Worm (Caenorhabditis elegans): ENCODE measurements around the gene irg-2.
A peak's percentile ranks its signal among the peaks of the same experiment; 100 is the strongest.

irg-2 gene

DNA sequence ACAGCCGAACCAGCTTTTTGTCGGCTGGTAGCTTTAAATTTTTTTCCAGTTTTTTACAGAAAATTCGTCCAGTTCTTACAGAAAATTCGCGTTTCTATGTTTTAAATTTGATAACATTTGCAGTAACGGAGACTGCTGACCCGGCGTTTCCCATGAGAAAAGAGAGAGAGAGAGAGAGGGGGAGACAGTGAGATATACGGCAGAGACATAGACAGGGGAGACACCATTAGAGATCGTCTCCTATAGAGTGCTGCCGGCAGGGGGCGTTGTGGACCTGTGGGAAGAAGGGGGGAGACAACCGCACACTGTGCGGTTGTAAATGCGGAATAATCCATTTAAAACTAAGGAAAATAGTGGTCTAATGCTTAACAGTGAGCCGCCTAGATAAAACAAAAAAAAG lies 12.4 kb upstream of the irg-2 start:
- peak; percentile 7 for TF ChIP-seq fos-1 (tag; optimal IDR thresholded peaks at IDR 0.05)
- no peak for TF ChIP-seq egl-27 (tag; optimal IDR thresholded peaks at IDR 0.05)
- TF ChIP-seq dmd-4 (tag; optimal IDR thresholded peaks at IDR 0.05): no peak
- TF ChIP-seq nhr-129 (tag; optimal IDR thresholded peaks at IDR 0.05): peak; percentile 23
- no peak for TF ChIP-seq skn-1 (tag; optimal IDR thresholded peaks at IDR 0.05)
- TF ChIP-seq elt-1 (tag; optimal IDR thresholded peaks at IDR 0.05): no peak
- no peak for TF ChIP-seq unc-39 (tag; optimal IDR thresholded peaks at IDR 0.05)
- TF ChIP-seq ceh-16 (tag; optimal IDR thresholded peaks at IDR 0.05): no peak
- TF ChIP-seq sem-4 (tag; optimal IDR thresholded peaks at IDR 0.05): no peak
- TF ChIP-seq sma-3 (GFP tag; optimal IDR thresholded peaks at IDR 0.05): no peak
- TF ChIP-seq lin-13 (GFP tag; optimal IDR thresholded peaks at IDR 0.05): no peak
- no peak for TF ChIP-seq ztf-4 (tag; optimal IDR thresholded peaks at IDR 0.05)
- no peak for TF ChIP-seq nhr-21 (tag; optimal IDR thresholded peaks at IDR 0.05)
- peak; percentile 20 for TF ChIP-seq sma-9 (GFP tag; optimal IDR thresholded peaks at IDR 0.05)
- TF ChIP-seq sma-9 (tag; optimal IDR thresholded peaks at IDR 0.05): no peak
- no peak for TF ChIP-seq ztf-1 (GFP tag; conservative IDR thresholded peaks at IDR 0.05)
- no peak for TF ChIP-seq crh-2 (tag; optimal IDR thresholded peaks at IDR 0.05)
- no peak for TF ChIP-seq alr-1 (tag; optimal IDR thresholded peaks at IDR 0.05)
- no peak for TF ChIP-seq blmp-1 (tag; optimal IDR thresholded peaks at IDR 0.05; ENCODE audit: insufficient read depth)
- TF ChIP-seq lsy-2 (tag; optimal IDR thresholded peaks at IDR 0.05): no peak

ce11 chrV:4031319-4031718 lies 10.7 kb upstream of the irg-2 start, which contains the start of gene cyp-35A4:
Gene cyp-35A4, plus strand, starts transcription at chrV:4031619.
- TF ChIP-seq nhr-77 (tag; optimal IDR thresholded peaks at IDR 0.05) (no peak), ceh-16 (tag; optimal IDR thresholded peaks at IDR 0.05) (no peak), lin-11 (tag; optimal IDR thresholded peaks at IDR 0.05) (no peak), nhr-129 (tag; optimal IDR thresholded peaks at IDR 0.05) (no peak), snpc-4 (tag; optimal IDR thresholded peaks at IDR 0.05) (no peak), skn-1 (tag; optimal IDR thresholded peaks at IDR 0.05) (no peak), zag-1 (tag; optimal IDR thresholded peaks at IDR 0.05) (no peak), egl-27 (tag; optimal IDR thresholded peaks at IDR 0.05) (no peak), lsy-2 (tag; optimal IDR thresholded peaks at IDR 0.05) (no peak)

DNA sequence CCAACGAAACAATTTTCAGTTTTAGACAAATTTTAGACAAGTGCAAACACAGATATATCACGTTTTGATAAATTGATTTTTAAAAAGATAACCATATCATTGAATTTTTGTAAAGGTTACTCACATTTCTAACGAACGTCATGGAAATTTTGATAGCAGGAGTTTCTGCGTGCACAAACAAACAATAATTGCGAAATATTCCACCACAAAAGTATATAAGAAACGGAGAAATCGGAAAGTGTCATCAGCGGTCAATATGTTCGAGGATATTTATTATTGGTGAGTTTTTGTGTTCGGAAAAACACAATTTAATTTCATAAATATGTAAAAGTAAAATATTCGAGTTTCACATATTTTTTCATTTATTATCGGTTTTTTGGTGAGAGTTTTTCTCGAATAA lies 7.7 kb upstream of the irg-2 start, which contains the start of gene C49G7.7:
Gene C49G7.7, plus strand, starts transcription at position 174 of the 400 bp plus-strand sequence.
- TF ChIP-seq elt-3 (tag; optimal IDR thresholded peaks at IDR 0.05): no peak
- no peak for TF ChIP-seq R02D3.7 (tag; optimal IDR thresholded peaks at IDR 0.05)
- TF ChIP-seq sma-3 (GFP tag; optimal IDR thresholded peaks at IDR 0.05): no peak
- no peak for TF ChIP-seq crh-2 (tag; optimal IDR thresholded peaks at IDR 0.05)
- TF ChIP-seq mbf-1 (tag; optimal IDR thresholded peaks at IDR 0.05): no peak
- no peak for TF ChIP-seq lsy-2 (tag; optimal IDR thresholded peaks at IDR 0.05)
- no peak for TF ChIP-seq lin-13 (GFP tag; optimal IDR thresholded peaks at IDR 0.05)

- TF ChIP-seq sma-3 (GFP tag; optimal IDR thresholded peaks at IDR 0.05): no peak
- TF ChIP-seq unc-55 (GFP tag; optimal IDR thresholded peaks at IDR 0.05): no peak
- TF ChIP-seq ceh-16 (tag; optimal IDR thresholded peaks at IDR 0.05): no peak
- no peak for TF ChIP-seq zag-1 (tag; optimal IDR thresholded peaks at IDR 0.05)
- no peak for TF ChIP-seq dmd-4 (tag; optimal IDR thresholded peaks at IDR 0.05)
- TF ChIP-seq mdl-1 (tag; optimal IDR thresholded peaks at IDR 0.05): no peak
- no peak for TF ChIP-seq alr-1 (tag; optimal IDR thresholded peaks at IDR 0.05)
- TF ChIP-seq nhr-21 (tag; optimal IDR thresholded peaks at IDR 0.05): no peak
- TF ChIP-seq nhr-23 (tag; optimal IDR thresholded peaks at IDR 0.05): no peak
These were observed 6.2 kb upstream of the irg-2 start, which contains the start of gene C49G7.13 for ce11 chrV:4035811-4036210. Gene C49G7.13, plus strand, starts transcription at chrV:4036111.

- TF ChIP-seq ceh-16 (tag; optimal IDR thresholded peaks at IDR 0.05) (no peak), unc-62 (GFP tag; optimal IDR thresholded peaks at IDR 0.05) (no peak), Y55F3AM.14 (GFP tag; optimal IDR thresholded peaks at IDR 0.05) (no peak), C34F6.9 (tag; optimal IDR thresholded peaks at IDR 0.05) (no peak), nhr-129 (tag; optimal IDR thresholded peaks at IDR 0.05) (no peak), nhr-11 (tag; optimal IDR thresholded peaks at IDR 0.05) (no peak)
These were observed 3.9 kb upstream of the irg-2 start, which contains the start of gene C49G7.12 for ce11 chrV:4038110-4038509. Gene C49G7.12, plus strand, starts transcription at chrV:4038410.

Measured in whole organism, L2 larva.